Worm (Caenorhabditis elegans) whole organism, young adult: ENCODE measurements around the gene tsp-12.

Experiments used
- B0019.2 ChIP-seq: fragments of 200-800 bp; sonication (Bioruptor generic); conservative IDR thresholded peaks from 2 replicates; pipeline ENCODE4 v1.3.6; 2022; ENCODE audit warnings: missing genetic modification reagents, missing genetic modification characterization, missing compliant biosample characterization
- D2030.7 ChIP-seq: fragments of 200-800 bp; sonication (Bioruptor generic); IDR thresholded peaks from 2 replicates; pipeline ENCODE4 v1.3.6; 2022; ENCODE audit warnings: missing genetic modification reagents, missing genetic modification characterization, missing compliant biosample characterization
- F10E7.11 ChIP-seq: sonication (generic microtip); optimal IDR thresholded peaks from 2 replicates; lab custom pipeline; 2017; ENCODE audit warnings: mild to moderate bottlenecking, missing genetic modification characterization, moderate library complexity, missing compliant biosample characterization
- F23B12.7 ChIP-seq: sonication (generic microtip); optimal IDR thresholded peaks from 2 replicates; lab custom pipeline; 2017; ENCODE audit warnings: missing genetic modification characterization, mild to moderate bottlenecking, missing compliant biosample characterization, antibody characterized with exemption, moderate library complexity; ENCODE audit not compliant: insufficient read depth
- F37B4.10 ChIP-seq: fragments of 200-800 bp; sonication (Bioruptor generic); IDR thresholded peaks from 2 replicates; pipeline ENCODE4 v1.3.6; 2022; ENCODE audit warnings: missing genetic modification characterization, missing compliant biosample characterization
- F55B11.4 ChIP-seq: sonication (generic microtip); optimal IDR thresholded peaks from 2 replicates; lab custom pipeline; 2016; ENCODE audit warnings: missing compliant biosample characterization, missing genetic modification characterization, borderline replicate concordance; ENCODE audit not compliant: insufficient read depth
- K12H6.12 ChIP-seq: fragments of 200-800 bp; sonication (Bioruptor generic); optimal IDR thresholded peaks from 2 replicates; lab custom pipeline; 2018; ENCODE audit warnings: mild to moderate bottlenecking, missing genetic modification characterization, missing compliant biosample characterization
- T07F8.4 ChIP-seq: sonication (generic microtip); optimal IDR thresholded peaks from 2 replicates; lab custom pipeline; 2016; ENCODE audit warnings: mild to moderate bottlenecking, missing genetic modification characterization, moderate library complexity, missing compliant biosample characterization
- Y56A3A.18 ChIP-seq: fragments of 200-800 bp; sonication (Bioruptor generic); IDR thresholded peaks from 2 replicates; pipeline ENCODE4 v1.3.6; 2022; ENCODE audit warnings: missing genetic modification reagents, missing genetic modification characterization, missing compliant biosample characterization
- Y67H2A.10 ChIP-seq: fragments of 200-800 bp; sonication (Bioruptor generic); conservative IDR thresholded peaks from 2 replicates; pipeline ENCODE4 v1.3.6; 2022; ENCODE audit warnings: missing genetic modification reagents, missing genetic modification characterization, missing compliant biosample characterization
- Y79H2A.3 ChIP-seq: fragments of 200-800 bp; sonication (Bioruptor generic); conservative IDR thresholded peaks from 2 replicates; pipeline ENCODE4 v1.3.6; 2022; ENCODE audit warnings: missing genetic modification reagents, missing genetic modification characterization, missing compliant biosample characterization
- akir-1 ChIP-seq: fragments of 200-800 bp; sonication (Bioruptor generic); optimal IDR thresholded peaks from 2 replicates; lab custom pipeline; 2018; ENCODE audit warnings: mild to moderate bottlenecking, missing genetic modification characterization, moderate library complexity, missing compliant biosample characterization
- aptf-3 ChIP-seq: fragments of 200-800 bp; sonication (Bioruptor generic); IDR thresholded peaks from 2 replicates; pipeline ENCODE4 v1.3.6; 2022; ENCODE audit warnings: missing genetic modification characterization, missing compliant biosample characterization
- attf-3 ChIP-seq: fragments of 200-800 bp; sonication (Bioruptor generic); conservative IDR thresholded peaks from 2 replicates; pipeline ENCODE4 v1.3.6; 2022; ENCODE audit warnings: missing genetic modification reagents, missing genetic modification characterization, missing compliant biosample characterization
- bed-1 ChIP-seq: fragments of 200-800 bp; sonication (Bioruptor generic); IDR thresholded peaks from 2 replicates; pipeline ENCODE4 v1.3.6; 2022; ENCODE audit warnings: missing genetic modification reagents, missing genetic modification characterization, missing compliant biosample characterization
- bed-2 ChIP-seq: fragments of 200-800 bp; sonication (Bioruptor generic); IDR thresholded peaks from 2 replicates; pipeline ENCODE4 v1.3.6; 2022; ENCODE audit warnings: missing genetic modification reagents, missing genetic modification characterization, missing compliant biosample characterization
- ccch-3 ChIP-seq: fragments of 200-800 bp; sonication (Bioruptor generic); optimal IDR thresholded peaks from 2 replicates; lab custom pipeline; 2018; ENCODE audit warnings: mild to moderate bottlenecking, missing genetic modification characterization, missing compliant biosample characterization
- ceh-58 ChIP-seq: fragments of 200-800 bp; sonication (Bioruptor generic); IDR thresholded peaks from 2 replicates; pipeline ENCODE4 v1.3.6; 2022; ENCODE audit warnings: missing genetic modification characterization, missing compliant biosample characterization
- ceh-91 ChIP-seq: fragments of 200-800 bp; sonication (Bioruptor generic); IDR thresholded peaks from 2 replicates; pipeline ENCODE4 v1.3.6; 2022; ENCODE audit warnings: missing genetic modification reagents, missing genetic modification characterization, missing compliant biosample characterization
- dox-1 ChIP-seq: fragments of 200-800 bp; sonication (Bioruptor generic); IDR thresholded peaks from 2 replicates; pipeline ENCODE4 v1.3.6; 2022; ENCODE audit warnings: missing genetic modification reagents, missing genetic modification characterization, missing compliant biosample characterization
- egl-18 ChIP-seq: fragments of 200-800 bp; sonication (Bioruptor generic); IDR thresholded peaks from 2 replicates; pipeline ENCODE4 v1.3.6; 2022; ENCODE audit warnings: missing genetic modification reagents, missing genetic modification characterization, missing compliant biosample characterization
- egl-44 ChIP-seq: fragments of 200-800 bp; sonication (Bioruptor generic); IDR thresholded peaks from 2 replicates; pipeline ENCODE4 v1.3.6; 2022; ENCODE audit warnings: missing genetic modification reagents, missing genetic modification characterization, missing compliant biosample characterization
- egrh-3 ChIP-seq: fragments of 200-800 bp; sonication (Bioruptor generic); IDR thresholded peaks from 2 replicates; pipeline ENCODE4 v1.3.6; 2022; ENCODE audit warnings: missing genetic modification reagents, missing genetic modification characterization, missing compliant biosample characterization
- ekl-4 ChIP-seq: fragments of 200-800 bp; sonication (Bioruptor generic); IDR thresholded peaks from 2 replicates; pipeline ENCODE4 v1.3.6; 2022; ENCODE audit warnings: missing genetic modification reagents, missing genetic modification characterization, missing compliant biosample characterization
- ets-4 ChIP-seq: fragments of 200-800 bp; sonication (Bioruptor generic); optimal IDR thresholded peaks from 2 replicates; lab custom pipeline; 2018; ENCODE audit warnings: mild to moderate bottlenecking, missing genetic modification characterization, missing compliant biosample characterization
- fkh-3 ChIP-seq: sonication (generic microtip); optimal IDR thresholded peaks from 2 replicates; lab custom pipeline; 2016; ENCODE audit warnings: mild to moderate bottlenecking, missing genetic modification characterization, missing compliant biosample characterization
- hlh-12 ChIP-seq: sonication (generic microtip); optimal IDR thresholded peaks from 2 replicates; lab custom pipeline; 2016; ENCODE audit warnings: missing genetic modification characterization, missing compliant biosample characterization
- hmg-1.2 ChIP-seq: fragments of 200-800 bp; sonication (Bioruptor generic); IDR thresholded peaks from 2 replicates; pipeline ENCODE4 v1.3.6; 2022; ENCODE audit warnings: missing genetic modification reagents, missing genetic modification characterization, missing compliant biosample characterization
- let-526 ChIP-seq: fragments of 200-800 bp; sonication (Bioruptor generic); IDR thresholded peaks from 2 replicates; pipeline ENCODE4 v1.3.6; 2022; ENCODE audit warnings: missing genetic modification reagents, missing genetic modification characterization, missing compliant biosample characterization
- lin-35 ChIP-seq, 3 experiments: fragments of 150-350 bp in 2 of 3; sonication (generic microtip) in 1 of 3; optimal IDR thresholded peaks; 2 replicates each; lab custom pipeline; 2014 to 2018; ENCODE audit warnings: missing biosample characterization in 3 of 3, missing genetic modification characterization in 3 of 3, missing genetic modification reagents in 3 of 3
- lsl-1 ChIP-seq: fragments of 200-800 bp; sonication (Bioruptor generic); optimal IDR thresholded peaks from 2 replicates; lab custom pipeline; 2018; ENCODE audit warnings: mild to moderate bottlenecking, missing genetic modification characterization, moderate library complexity, missing compliant biosample characterization
- lsy-27 ChIP-seq: sonication (generic microtip); optimal IDR thresholded peaks from 2 replicates; lab custom pipeline; 2017; ENCODE audit warnings: missing genetic modification characterization, mild to moderate bottlenecking, missing compliant biosample characterization, antibody characterized with exemption, missing genotype, borderline replicate concordance; ENCODE audit not compliant: insufficient read depth
- madf-10 ChIP-seq: sonication (generic microtip); optimal IDR thresholded peaks from 2 replicates; lab custom pipeline; 2016; ENCODE audit warnings: mild to moderate bottlenecking, missing genetic modification characterization, missing compliant biosample characterization
- madf-6 ChIP-seq: fragments of 200-800 bp; sonication (Bioruptor generic); IDR thresholded peaks from 2 replicates; pipeline ENCODE4 v1.3.6; 2022; ENCODE audit warnings: missing genetic modification reagents, missing genetic modification characterization, missing compliant biosample characterization
- madf-8 ChIP-seq: fragments of 200-800 bp; sonication (Bioruptor generic); conservative IDR thresholded peaks from 2 replicates; pipeline ENCODE4 v1.3.6; 2022; ENCODE audit warnings: missing genetic modification reagents, missing genetic modification characterization, missing compliant biosample characterization
- mes-4 ChIP-seq: sonication (generic microtip); optimal IDR thresholded peaks from 2 replicates; lab custom pipeline; 2016; ENCODE audit warnings: missing genotype, missing genetic modification characterization, missing compliant biosample characterization
- mxl-1 ChIP-seq: sonication (generic microtip); optimal IDR thresholded peaks from 2 replicates; lab custom pipeline; 2016; ENCODE audit warnings: missing genetic modification characterization, missing compliant biosample characterization
- nfyb-1 ChIP-seq: fragments of 200-800 bp; sonication (Bioruptor generic); IDR thresholded peaks from 2 replicates; pipeline ENCODE4 v1.3.6; 2022; ENCODE audit warnings: missing genetic modification reagents, missing genetic modification characterization, missing compliant biosample characterization
- nhr-90 ChIP-seq: sonication (generic microtip); optimal IDR thresholded peaks from 2 replicates; lab custom pipeline; 2016; ENCODE audit warnings: missing genotype, mild to moderate bottlenecking, missing genetic modification characterization, missing compliant biosample characterization
- pha-4 ChIP-seq: fragments of 150-350 bp; sonication (generic microtip); optimal IDR thresholded peaks from 2 replicates; lab custom pipeline; 2014; ENCODE audit warnings: missing biosample characterization, missing genetic modification reagents, missing genetic modification characterization
- repo-1 ChIP-seq: sonication (generic microtip); optimal IDR thresholded peaks from 2 replicates; lab custom pipeline; 2017; ENCODE audit warnings: mild to moderate bottlenecking, missing genetic modification characterization, missing compliant biosample characterization
- snpc-4 ChIP-seq, 5 experiments: fragments of 150-350 bp in 1 of 5; sonication (generic microtip) in 4 of 5; optimal IDR thresholded peaks; 2 replicates each; lab custom pipeline; 2014 to 2018; ENCODE audit warnings: missing genetic modification characterization in 5 of 5, missing biosample characterization in 3 of 5, antibody characterized with exemption in 2 of 5, mild to moderate bottlenecking in 2 of 5, missing compliant biosample characterization in 2 of 5, missing genotype in 2 of 5, moderate library complexity in 2 of 5, missing genetic modification reagents in 1 of 5
- tbx-9 ChIP-seq: sonication (generic microtip); optimal IDR thresholded peaks from 2 replicates; lab custom pipeline; 2016; ENCODE audit warnings: borderline replicate concordance, missing genetic modification characterization, inconsistent platforms, missing compliant biosample characterization
- unc-130 ChIP-seq: sonication (generic microtip); optimal IDR thresholded peaks from 2 replicates; lab custom pipeline; 2016; ENCODE audit warnings: missing genetic modification reagents, missing genetic modification characterization, missing compliant biosample characterization
- zfh-2 ChIP-seq: fragments of 200-800 bp; sonication (Bioruptor generic); conservative IDR thresholded peaks from 2 replicates; pipeline ENCODE4 v1.3.6; 2022; ENCODE audit warnings: missing genetic modification reagents, missing genetic modification characterization, missing compliant biosample characterization
- zim-3 ChIP-seq: sonication (generic microtip); optimal IDR thresholded peaks from 2 replicates; lab custom pipeline; 2017; ENCODE audit warnings: mild to moderate bottlenecking, missing genetic modification characterization, moderate library complexity, missing compliant biosample characterization
- ztf-28 ChIP-seq: fragments of 200-800 bp; sonication (Bioruptor generic); IDR thresholded peaks from 2 replicates; pipeline ENCODE4 v1.3.6; 2022; ENCODE audit warnings: missing genetic modification reagents, missing genetic modification characterization, missing compliant biosample characterization

tsp-12 gene

DNA sequence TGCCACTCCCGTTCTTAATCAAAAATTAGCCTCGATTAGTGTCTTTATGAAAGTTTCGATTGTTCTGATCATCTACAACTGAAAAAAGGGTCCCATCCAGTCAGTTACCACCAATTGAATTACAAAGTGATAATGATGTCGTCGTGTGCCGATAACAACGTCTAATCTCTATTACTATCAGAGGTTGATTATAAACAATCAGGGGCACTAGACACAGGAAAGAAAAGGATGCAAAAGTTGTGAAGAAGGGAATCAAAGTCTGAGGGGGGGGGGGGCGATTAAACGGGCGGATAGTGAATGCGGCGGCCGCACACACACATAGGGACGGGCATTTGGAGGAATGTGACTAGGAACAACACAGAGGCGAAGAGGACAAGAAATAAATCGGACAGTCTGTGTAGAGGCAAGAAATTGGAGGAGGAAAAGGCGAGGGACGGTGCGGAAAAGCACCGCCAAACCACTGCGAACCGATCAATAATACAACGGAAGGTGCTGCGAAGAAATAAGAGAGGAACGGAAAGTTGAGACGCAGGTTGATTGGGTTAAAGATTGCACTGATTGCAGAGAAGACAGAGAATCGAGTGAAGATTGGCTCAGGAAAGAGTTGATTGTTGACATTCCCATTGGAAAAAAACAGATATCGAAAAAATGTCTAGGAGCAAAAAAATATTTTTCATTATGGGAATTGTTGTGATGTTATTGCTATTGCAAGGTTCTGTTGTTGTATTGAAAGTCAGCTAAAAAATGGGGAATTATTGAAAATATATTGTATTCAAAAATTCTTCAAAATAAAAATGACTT, 24.7 kb upstream of the tsp-12 start:
- TF ChIP-seq egl-18 (no peak), Y67H2A.10 (GFP tag; lab: Robert Waterston, UW) (no peak), bed-1 (no peak), let-526 (GFP tag; lab: Robert Waterston, UW) (no peak), lsy-27 (tag; lab: Kevin White, UChicago) (no peak), K12H6.12 (tag; lab: Kevin White, UChicago) (no peak), F23B12.7 (tag; lab: Kevin White, UChicago) (no peak), Y56A3A.18 (GFP tag; lab: Robert Waterston, UW) (no peak), B0019.2 (GFP tag; lab: Robert Waterston, UW) (no peak), pha-4 (tag; lab: Kevin White, UChicago) (no peak), nhr-90 (no peak), ccch-3 (GFP tag; lab: Kevin White, UChicago) (no peak), hmg-1.2 (peak; percentile 10; the same call in 1 of the 2 replicates), egl-44 (no peak), zim-3 (tag; lab: Kevin White, UChicago) (no peak), nfyb-1 (GFP tag; lab: Robert Waterston, UW) (peak; percentile 54; the same call in 1 of the 2 replicates), zfh-2 (GFP tag; lab: Robert Waterston, UW) (peak; percentile 87), ekl-4 (no peak), D2030.7 (no peak), madf-8 (GFP tag; lab: Robert Waterston, UW) (no peak), F55B11.4 (tag; lab: Kevin White, UChicago) (no peak), lin-35 (GFP tag; optimal IDR thresholded peaks at IDR 0.05; lab: Kevin White, UChicago) (no peak), fkh-3 (tag; lab: Kevin White, UChicago) (no peak), madf-6 (no peak), mxl-1 (tag; lab: Kevin White, UChicago) (no peak), F37B4.10 (0 out of 2 replicates have a peak, but pooled peaks have one; percentile 20), lsl-1 (no peak), aptf-3 (GFP tag; lab: Robert Waterston, UW) (no peak), dox-1 (0 out of 2 replicates have a peak, but pooled peaks have one; percentile 15), ceh-91 (GFP tag; lab: Robert Waterston, UW) (no peak), ceh-58 (GFP tag; lab: Robert Waterston, UW) (no peak), ztf-28 (GFP tag; lab: Robert Waterston, UW) (no peak), ets-4 (GFP tag; lab: Kevin White, UChicago) (no peak), madf-10 (tag; lab: Kevin White, UChicago) (no peak), mes-4 (tag; lab: Kevin White, UChicago) (no peak), akir-1 (GFP tag; lab: Kevin White, UChicago) (no peak), bed-2 (GFP tag; lab: Robert Waterston, UW) (no peak), snpc-4 (GFP tag; optimal IDR thresholded peaks at IDR 0.05; lab: Kevin White, UChicago) (no peak), snpc-4 (tag; optimal IDR thresholded peaks at IDR 0.05; lab: Kevin White, UChicago) (no peak), egrh-3 (GFP tag; lab: Robert Waterston, UW) (no peak), hlh-12 (no peak), T07F8.4 (tag; lab: Kevin White, UChicago) (no peak), tbx-9 (tag; lab: Kevin White, UChicago) (no peak), repo-1 (no peak), F10E7.11 (tag; lab: Kevin White, UChicago) (no peak), Y79H2A.3 (GFP tag; lab: Robert Waterston, UW) (no peak), unc-130 (GFP tag; lab: Kevin White, UChicago) (no peak), attf-3 (GFP tag; lab: Robert Waterston, UW) (0 out of 2 replicates have a peak, but pooled peaks have one; percentile 13)
